Worm (Caenorhabditis elegans) whole organism, mixed stage, embryonic: ENCODE data around the gene C27B7.9.
A peak's percentile ranks its signal among the peaks of the same experiment; 100 is the strongest.

Experiments used
- cnd-1 ChIP-seq: fragments of 200-800 bp; sonication (Bioruptor generic); optimal IDR thresholded peaks from 2 replicates; lab custom pipeline; 2018; ENCODE audit warnings: mild to moderate bottlenecking, missing genetic modification characterization, missing compliant biosample characterization
- lsy-2 ChIP-seq: fragments of 150-350 bp; optimal IDR thresholded peaks from 2 replicates; lab custom pipeline; 2014; ENCODE audit warnings: missing biosample characterization, missing genetic modification characterization
- mep-1 ChIP-seq: fragments of 150-350 bp; optimal IDR thresholded peaks from 2 replicates; lab custom pipeline; 2017; ENCODE audit warnings: missing biosample characterization, missing genetic modification reagents, missing genetic modification characterization, inconsistent platforms
- mls-2 ChIP-seq: sonication (generic microtip); optimal IDR thresholded peaks from 2 replicates; lab custom pipeline; 2016; ENCODE audit warnings: mild to moderate bottlenecking, missing genetic modification characterization, moderate library complexity, missing compliant biosample characterization
- snpc-4 ChIP-seq: fragments of 150-350 bp; optimal IDR thresholded peaks from 2 replicates; lab custom pipeline; 2014; ENCODE audit warnings: missing biosample characterization, missing genetic modification characterization
- ztf-11 ChIP-seq: fragments of 150-350 bp; optimal IDR thresholded peaks from 2 replicates; lab custom pipeline; 2014; ENCODE audit warnings: missing biosample characterization, missing genetic modification characterization

ce11 chrIV:8893746-8894145 lies 22.2 kb downstream of the C27B7.9 start, which contains the start of gene rad-54.L2:
- TF ChIP-seq snpc-4 (tag; lab: Kevin White, UChicago) (no peak), ztf-11 (no peak), mep-1 (tag; lab: Kevin White, UChicago) (peak; percentile 22), cnd-1 (tag; lab: Kevin White, UChicago) (no peak), mls-2 (tag; lab: Kevin White, UChicago) (no peak), lsy-2 (peak; percentile 40)
